Fruit fly (Drosophila melanogaster): ENCODE results near the gene CG13606.
A peak's percentile ranks its signal among the peaks of the same experiment; 100 is the strongest.

Gene CG13606

dm6 chr3R:24138478-24139455 is 33.7 kb upstream of the CG13606 start (continued):
- TF ChIP-seq CG3281 (GFP tag; optimal IDR thresholded peaks at IDR 0.05) = no peak
- TF ChIP-seq salm (tag; optimal IDR thresholded peaks at IDR 0.05) = peak; percentile 52
- no peak for TF ChIP-seq CG4282 (GFP tag; optimal IDR thresholded peaks at IDR 0.05)
- no peak for TF ChIP-seq CG14050 (GFP tag; IDR thresholded peaks at IDR 0.05)
- no peak for TF ChIP-seq gsb (GFP tag; IDR thresholded peaks at IDR 0.05)
- no peak for TF ChIP-seq CG14014 (GFP tag; IDR thresholded peaks at IDR 0.05)
- peak; percentile 3 for TF ChIP-seq B-H2 (GFP tag; optimal IDR thresholded peaks at IDR 0.05)
- TF ChIP-seq CG2875 (GFP tag; optimal IDR thresholded peaks at IDR 0.05) = no peak
- TF ChIP-seq Adf1 (GFP tag; IDR thresholded peaks at IDR 0.05) = no peak
- TF ChIP-seq scrt (GFP tag; optimal IDR thresholded peaks at IDR 0.05) = no peak
- TF ChIP-seq Bdp1 (GFP tag; optimal IDR thresholded peaks at IDR 0.05) = no peak
- TF ChIP-seq H15 (GFP tag; IDR thresholded peaks at IDR 0.05) = no peak
- no peak for TF ChIP-seq CG30431 (GFP tag; optimal IDR thresholded peaks at IDR 0.05)
- TF ChIP-seq D (optimal IDR thresholded peaks at IDR 0.05) = no peak
- TF ChIP-seq D (GFP tag; optimal IDR thresholded peaks at IDR 0.05) = no peak
- TF ChIP-seq Pdp1 (GFP tag; optimal IDR thresholded peaks at IDR 0.05) = peak in 1 of 2 experiments; percentile 9
- no peak for TF ChIP-seq dmrt99B (tag; optimal IDR thresholded peaks at IDR 0.05)
- peak; percentile 25 for TF ChIP-seq CG12071 (GFP tag; optimal IDR thresholded peaks at IDR 0.05)
- no peak for TF ChIP-seq Rfx (GFP tag; IDR thresholded peaks at IDR 0.05)
- TF ChIP-seq CG11398 (GFP tag; optimal IDR thresholded peaks at IDR 0.05) = no peak
- peak; percentile 60 for TF ChIP-seq Vsx1 (GFP tag; optimal IDR thresholded peaks at IDR 0.05)
- no peak for TF ChIP-seq ham (GFP tag; IDR thresholded peaks at IDR 0.05)
- TF ChIP-seq repo (GFP tag; optimal IDR thresholded peaks at IDR 0.05) = no peak
- no peak for TF ChIP-seq Sox102F (GFP tag; optimal IDR thresholded peaks at IDR 0.05)
- no peak for TF ChIP-seq CG11247 (GFP tag; IDR thresholded peaks at IDR 0.05)
- peak; percentile 20; the same call in 1 of the 2 replicates for TF ChIP-seq GATAe (GFP tag; conservative IDR thresholded peaks at IDR 0.05)
- peak; percentile 3 for TF ChIP-seq Abd-B (GFP tag; optimal IDR thresholded peaks at IDR 0.05)
- TF ChIP-seq CG12155 (GFP tag; optimal IDR thresholded peaks at IDR 0.05) = no peak
- TF ChIP-seq kah (GFP tag; optimal IDR thresholded peaks at IDR 0.05) = no peak
- TF ChIP-seq Dip3 (GFP tag; optimal IDR thresholded peaks at IDR 0.05) = no peak
- no peak for TF ChIP-seq prd (optimal IDR thresholded peaks at IDR 0.05)
- no peak for TF ChIP-seq prd (GFP tag; IDR thresholded peaks at IDR 0.05)
- TF ChIP-seq tup (GFP tag; optimal IDR thresholded peaks at IDR 0.05) = no peak
- TF ChIP-seq CG11456 (GFP tag; IDR thresholded peaks at IDR 0.05) = no peak
- TF ChIP-seq nmo (GFP tag; optimal IDR thresholded peaks at IDR 0.05) = no peak
- TF ChIP-seq CG8478 (optimal IDR thresholded peaks at IDR 0.05) = no peak
- TF ChIP-seq btn (GFP tag; optimal IDR thresholded peaks at IDR 0.05) = no peak
- no peak for TF ChIP-seq Dll (GFP tag; IDR thresholded peaks at IDR 0.05; ENCODE audit: partially characterized antibody)
- TF ChIP-seq fd96Cb (tag; optimal IDR thresholded peaks at IDR 0.05) = no peak
- no peak for TF ChIP-seq gt (GFP tag; IDR thresholded peaks at IDR 0.05)
- no peak for TF ChIP-seq lilli (GFP tag; optimal IDR thresholded peaks at IDR 0.05)
- TF ChIP-seq CG34376 (GFP tag; optimal IDR thresholded peaks at IDR 0.05) = peak; percentile 84
- TF ChIP-seq sens (GFP tag) = peak; percentile 58
- TF ChIP-seq cas (GFP tag; IDR thresholded peaks at IDR 0.05) = no peak
- TF ChIP-seq tap (tag; optimal IDR thresholded peaks at IDR 0.05) = no peak
- TF ChIP-seq Hey (tag; optimal IDR thresholded peaks at IDR 0.05) = peak; percentile 74
- TF ChIP-seq knrl (GFP tag; IDR thresholded peaks at IDR 0.05; ENCODE audit: partially characterized antibody) = no peak
- peak; percentile 71 for TF ChIP-seq D19B (GFP tag; optimal IDR thresholded peaks at IDR 0.05)
- no peak for TF ChIP-seq Chrac-16 (GFP tag; optimal IDR thresholded peaks at IDR 0.05)
- TF ChIP-seq aop (GFP tag; IDR thresholded peaks at IDR 0.05) = no peak

All from whole organism, embryonic.